Fruit fly (Drosophila melanogaster) whole organism, embryonic: ENCODE data around the gene CG32066.

ENCODE experiments used
- Bteb2 ChIP-seq: fragments of 200-800 bp; sonication (Bioruptor generic); optimal IDR thresholded peaks from 2 replicates; lab custom pipeline; 2016; ENCODE audit warnings: missing biosample characterization, missing genetic modification characterization
- CG1233 ChIP-seq: fragments of 200-800 bp; sonication (Bioruptor generic); optimal IDR thresholded peaks from 4 replicates; lab custom pipeline; 2018; ENCODE audit warnings: missing biosample characterization, mild to moderate bottlenecking, missing genetic modification characterization
- CG13123 ChIP-seq: fragments of 200-800 bp; sonication (Bioruptor generic); optimal IDR thresholded peaks from 2 replicates; lab custom pipeline; 2016; ENCODE audit warnings: missing biosample characterization, missing genetic modification characterization
- CG14860 ChIP-seq: fragments of 200-800 bp; sonication (Bioruptor generic); IDR thresholded peaks from 3 replicates; pipeline ENCODE4 v1.3.6; 2022; ENCODE audit warnings: missing biosample characterization, missing genetic modification characterization; ENCODE audit not compliant: partially characterized antibody
- CG17802 ChIP-seq: fragments of 200-800 bp; sonication (Bioruptor generic); optimal IDR thresholded peaks from 2 replicates; lab custom pipeline; 2018; ENCODE audit warnings: missing biosample characterization, mild to moderate bottlenecking, missing genetic modification characterization, moderate library complexity
- CG18262 ChIP-seq: fragments of 200-800 bp; optimal IDR thresholded peaks from 3 replicates; lab custom pipeline; 2019; ENCODE audit warnings: missing biosample characterization, mild to moderate bottlenecking, missing genetic modification characterization, moderate library complexity
- CG2875 ChIP-seq: fragments of 200-800 bp; sonication (Bioruptor generic); optimal IDR thresholded peaks from 2 replicates; lab custom pipeline; 2017; ENCODE audit warnings: missing biosample characterization, mild to moderate bottlenecking, missing genetic modification characterization, missing genetic modification reagents
- CG31224 ChIP-seq: fragments of 200-800 bp; sonication (Bioruptor generic); IDR thresholded peaks from 2 replicates; pipeline ENCODE4 v1.3.6; 2022; ENCODE audit warnings: missing biosample characterization, missing genetic modification characterization
- CG31365 ChIP-seq: fragments of 200-800 bp; sonication (Bioruptor generic); optimal IDR thresholded peaks from 2 replicates; lab custom pipeline; 2018; ENCODE audit warnings: missing biosample characterization, mild to moderate bottlenecking, missing genetic modification characterization
- CG3995 ChIP-seq: fragments of 200-800 bp; sonication (Bioruptor generic); optimal IDR thresholded peaks from 3 replicates; lab custom pipeline; 2016; ENCODE audit warnings: missing biosample characterization, missing genetic modification characterization
- CG4854 ChIP-seq: fragments of 200-800 bp; sonication (Bioruptor generic); optimal IDR thresholded peaks from 2 replicates; lab custom pipeline; 2016; ENCODE audit warnings: missing biosample characterization, missing genetic modification characterization, inconsistent platforms
- CG6689 ChIP-seq: fragments of 200-800 bp; sonication (Bioruptor generic); IDR thresholded peaks from 2 replicates; pipeline ENCODE4 v1.3.6; 2022; ENCODE audit warnings: missing biosample characterization, missing genetic modification characterization
- CG7357 ChIP-seq: fragments of 200-800 bp; sonication (Bioruptor generic); IDR thresholded peaks from 3 replicates; pipeline ENCODE4 v1.3.6; 2022; ENCODE audit warnings: missing biosample characterization, missing genetic modification characterization
- CG7839 ChIP-seq: fragments of 200-800 bp; sonication (Bioruptor generic); optimal IDR thresholded peaks from 3 replicates; lab custom pipeline; 2018; ENCODE audit warnings: missing biosample characterization, mild to moderate bottlenecking, missing genetic modification characterization, moderate library complexity
- CG8281 ChIP-seq: fragments of 200-800 bp; sonication (Bioruptor generic); optimal IDR thresholded peaks from 2 replicates; lab custom pipeline; 2018; ENCODE audit warnings: missing biosample characterization, mild to moderate bottlenecking, missing genetic modification characterization, moderate library complexity
- CG8290 ChIP-seq, 3 experiments: fragments of 200-800 bp; sonication (Bioruptor generic); optimal IDR thresholded peaks; 2 replicates each; lab custom pipeline; 2016 to 2019; ENCODE audit warnings: missing biosample characterization in 3 of 3, missing genetic modification characterization in 3 of 3, mild to moderate bottlenecking in 2 of 3, moderate library complexity in 1 of 3
- CG8478 ChIP-seq: fragments of >200 bp; optimal IDR thresholded peaks from 2 replicates; lab custom pipeline; 2018
- CG9817 ChIP-seq: fragments of 200-800 bp; sonication (Bioruptor generic); optimal IDR thresholded peaks from 2 replicates; lab custom pipeline; 2018; ENCODE audit warnings: missing biosample characterization, mild to moderate bottlenecking, missing genetic modification characterization, moderate library complexity
- CoRest ChIP-seq: fragments of 200-800 bp; sonication (Bioruptor generic); optimal IDR thresholded peaks from 3 replicates; lab custom pipeline; 2018; ENCODE audit warnings: missing biosample characterization, mild to moderate bottlenecking, missing genetic modification characterization, moderate library complexity
- Dfd ChIP-seq, 2 experiments: fragments of >200 bp; optimal IDR thresholded peaks; 2 replicates each; lab custom pipeline; 2017; ENCODE audit warnings: missing biosample characterization in 2 of 2, missing genetic modification characterization in 2 of 2
- Doc2 ChIP-seq: fragments of 200-800 bp; sonication (Bioruptor generic); IDR thresholded peaks from 2 replicates; pipeline ENCODE4 v1.3.6; 2022; ENCODE audit warnings: missing biosample characterization, missing genetic modification characterization
- Eip74EF ChIP-seq, 2 experiments: fragments of 200-800 bp in 1 of 2; fragments of >200 bp in 1 of 2; sonication (Bioruptor generic) in 1 of 2; optimal IDR thresholded peaks; 2 replicates each; lab custom pipeline; 2017 to 2019; ENCODE audit warnings: missing biosample characterization in 2 of 2, missing genetic modification characterization in 2 of 2, mild to moderate bottlenecking in 1 of 2, moderate library complexity in 1 of 2
- Elba2 ChIP-seq: fragments of 200-800 bp; sonication (Bioruptor generic); optimal IDR thresholded peaks from 3 replicates; lab custom pipeline; 2016; ENCODE audit warnings: missing biosample characterization, missing genetic modification characterization
- Fer1 ChIP-seq: fragments of 200-800 bp; sonication (Bioruptor generic); optimal IDR thresholded peaks from 2 replicates; lab custom pipeline; 2017; ENCODE audit warnings: missing biosample characterization, mild to moderate bottlenecking, missing genetic modification characterization
- HLH3B ChIP-seq: fragments of 200-800 bp; sonication (Bioruptor generic); IDR thresholded peaks from 2 replicates; pipeline ENCODE4 v1.3.6; 2022; ENCODE audit warnings: missing biosample characterization, missing genetic modification characterization
- Kr ChIP-seq: fragments of 200-800 bp; sonication (Bioruptor generic); optimal IDR thresholded peaks from 2 replicates; lab custom pipeline; 2017; ENCODE audit warnings: missing biosample characterization, mild to moderate bottlenecking, missing genetic modification characterization
- Lhr ChIP-seq: fragments of 200-800 bp; sonication (Bioruptor generic); optimal IDR thresholded peaks from 3 replicates; lab custom pipeline; 2017; ENCODE audit warnings: mild to moderate bottlenecking, missing biosample characterization, missing genetic modification reagents, missing genetic modification characterization
- MTF-1 ChIP-seq: fragments of 200-800 bp; sonication (Bioruptor generic); optimal IDR thresholded peaks from 2 replicates; lab custom pipeline; 2018; ENCODE audit warnings: missing biosample characterization, mild to moderate bottlenecking, missing genetic modification characterization, borderline replicate concordance
- Mad ChIP-seq: fragments of 200-800 bp; sonication (Bioruptor generic); optimal IDR thresholded peaks from 2 replicates; lab custom pipeline; 2016; ENCODE audit warnings: missing biosample characterization, missing genetic modification characterization
- Med ChIP-seq: fragments of 200-800 bp; sonication (Bioruptor generic); peaks from one replicate; lab custom pipeline; 2016; ENCODE audit warnings: missing biosample characterization, missing genetic modification characterization, mild to moderate bottlenecking, inconsistent platforms, moderate library complexity
- Six4 ChIP-seq: fragments of 200-800 bp; sonication (Bioruptor generic); optimal IDR thresholded peaks from 2 replicates; lab custom pipeline; 2016; ENCODE audit warnings: missing biosample characterization, missing genetic modification characterization
- bab2 ChIP-seq: fragments of 200-800 bp; sonication (Bioruptor generic); optimal IDR thresholded peaks from 2 replicates; lab custom pipeline; 2016; ENCODE audit warnings: missing biosample characterization, missing genetic modification characterization
- bigmax ChIP-seq: fragments of 200-800 bp; sonication (Bioruptor generic); optimal IDR thresholded peaks from 2 replicates; lab custom pipeline; 2018; ENCODE audit warnings: missing biosample characterization, mild to moderate bottlenecking, missing genetic modification characterization
- bsh ChIP-seq, 2 experiments: fragments of 200-800 bp; sonication (Bioruptor generic); optimal IDR thresholded peaks; 2 replicates each; lab custom pipeline; 2017 to 2018; ENCODE audit warnings: mild to moderate bottlenecking in 2 of 2, missing biosample characterization in 2 of 2, missing genetic modification characterization in 2 of 2, moderate library complexity in 1 of 2
- ci ChIP-seq: fragments of 200-800 bp; sonication (Bioruptor generic); IDR thresholded peaks from 3 replicates; pipeline ENCODE4 v1.3.6; 2022; ENCODE audit warnings: missing biosample characterization, missing genetic modification characterization
- dati ChIP-seq: fragments of 200-800 bp; sonication (Bioruptor generic); IDR thresholded peaks from 2 replicates; pipeline ENCODE4 v1.3.6; 2022; ENCODE audit warnings: missing biosample characterization, missing genetic modification characterization
- dmrt99B ChIP-seq: fragments of 200-800 bp; sonication (Bioruptor generic); optimal IDR thresholded peaks from 2 replicates; lab custom pipeline; 2018; ENCODE audit warnings: missing biosample characterization, mild to moderate bottlenecking, missing genetic modification characterization, moderate library complexity
- gsb ChIP-seq: fragments of 200-800 bp; sonication (Bioruptor generic); IDR thresholded peaks from 2 replicates; pipeline ENCODE4 v1.3.6; 2022; ENCODE audit warnings: missing biosample characterization, missing genetic modification characterization
- hkb ChIP-seq, 2 experiments: fragments of 200-800 bp in 1 of 2; fragments of >200 bp in 1 of 2; sonication (Bioruptor generic) in 1 of 2; IDR thresholded peaks in 1 of 2; optimal IDR thresholded peaks in 1 of 2; 2 replicates each; pipeline versions ENCODE4 v1.3.6 to Lab custom; 2017 to 2022; ENCODE audit warnings: missing biosample characterization in 1 of 2, missing genetic modification characterization in 1 of 2
- hth ChIP-seq: fragments of >200 bp; optimal IDR thresholded peaks from 2 replicates; lab custom pipeline; 2017; ENCODE audit warnings: inconsistent platforms
- kah ChIP-seq: fragments of 200-800 bp; sonication (Bioruptor generic); optimal IDR thresholded peaks from 2 replicates; lab custom pipeline; 2018; ENCODE audit warnings: missing biosample characterization, mild to moderate bottlenecking, missing genetic modification characterization
- onecut ChIP-seq: fragments of 200-800 bp; sonication (Bioruptor generic); IDR thresholded peaks from 2 replicates; pipeline ENCODE4 v1.3.6; 2022; ENCODE audit warnings: missing biosample characterization, missing genetic modification characterization
- pho ChIP-seq: fragments of 200-800 bp; sonication (Bioruptor generic); optimal IDR thresholded peaks from 2 replicates; lab custom pipeline; 2016; ENCODE audit warnings: missing biosample characterization, missing genetic modification characterization
- pum ChIP-seq: fragments of 200-800 bp; sonication (Bioruptor generic); optimal IDR thresholded peaks from 2 replicates; lab custom pipeline; 2016; ENCODE audit warnings: missing biosample characterization, missing genetic modification characterization
- pzg ChIP-seq: fragments of 200-800 bp; sonication (Bioruptor generic); optimal IDR thresholded peaks from 3 replicates; lab custom pipeline; 2018; ENCODE audit warnings: missing biosample characterization, mild to moderate bottlenecking, missing genetic modification characterization, moderate library complexity
- sisA ChIP-seq: fragments of 200-800 bp; sonication (Bioruptor generic); IDR thresholded peaks from 2 replicates; pipeline ENCODE4 v1.3.6; 2022; ENCODE audit warnings: missing biosample characterization, missing genetic modification characterization
- so ChIP-seq: fragments of 200-800 bp; sonication (Bioruptor generic); IDR thresholded peaks from 3 replicates; pipeline ENCODE4 v1.3.6; 2022; ENCODE audit warnings: missing biosample characterization, missing genetic modification characterization
- toy ChIP-seq: fragments of 200-800 bp; sonication (Bioruptor generic); IDR thresholded peaks from 2 replicates; pipeline ENCODE4 v1.3.6; 2022; ENCODE audit warnings: missing biosample characterization, missing genetic modification characterization
- vnd ChIP-seq: fragments of 200-800 bp; sonication (Bioruptor generic); IDR thresholded peaks from 3 replicates; pipeline ENCODE4 v1.3.6; 2022; ENCODE audit warnings: missing biosample characterization, missing genetic modification characterization; ENCODE audit not compliant: partially characterized antibody

CG32066 gene

DNA sequence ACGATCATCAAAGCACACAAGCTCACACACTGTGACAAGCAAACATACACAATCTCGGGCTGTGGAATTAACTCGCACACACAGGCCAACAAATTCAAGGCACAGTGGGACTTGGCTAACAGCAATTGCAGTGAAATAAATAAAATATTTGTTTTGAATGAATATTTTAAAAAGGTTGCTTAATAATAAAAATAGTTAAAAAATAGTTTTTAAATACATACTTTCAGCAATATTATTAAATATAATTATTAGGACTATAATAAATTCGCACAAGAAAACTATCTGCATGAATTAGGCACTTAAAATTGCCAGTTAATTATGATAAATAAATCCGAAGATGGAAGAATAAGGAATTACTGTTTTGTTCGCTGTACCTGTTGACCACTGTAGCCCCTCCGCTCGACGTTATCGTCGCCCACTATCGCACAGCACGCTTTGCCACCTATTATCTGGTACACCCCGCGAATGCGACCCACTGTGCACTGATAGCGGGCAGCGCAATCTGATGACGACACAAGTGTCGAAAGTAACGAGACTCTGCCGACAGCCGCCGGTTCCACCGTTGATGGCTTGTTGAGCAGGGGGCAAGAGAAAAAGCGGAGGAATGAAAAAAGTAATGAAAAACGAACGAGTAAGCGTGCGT lies 22.0 kb upstream of the CG32066 start:
- TF ChIP-seq gsb (GFP tag; lab: Robert Waterston, UW) (peak; percentile 95), MTF-1 (peak; percentile 84), pzg (peak; percentile 15), Kr (GFP tag; lab: Kevin White, UChicago) (peak; percentile 67), Bteb2 (GFP tag; lab: Kevin White, UChicago) (peak; percentile 83), Six4 (GFP tag; lab: Kevin White, UChicago) (peak; percentile 97), kah (GFP tag; lab: Kevin White, UChicago) (peak; percentile 95), bab2 (GFP tag; lab: Kevin White, UChicago) (peak; percentile 62), dmrt99B (tag; lab: Kevin White, UChicago) (peak; percentile 99), CG7357 (GFP tag; lab: Robert Waterston, UW) (peak; percentile 93), CG31224 (GFP tag; lab: Robert Waterston, UW) (peak; percentile 92), Dfd (GFP tag; optimal IDR thresholded peaks at IDR 0.05; lab: Kevin White, UChicago) (peak in 1 of 2 experiments; percentile 91), CG6689 (peak; percentile 98), CG2875 (GFP tag; lab: Kevin White, UChicago) (peak; percentile 97), pho (peak; percentile 87), Fer1 (peak; percentile 99), Lhr (GFP tag; lab: Kevin White, UChicago) (peak; percentile 93), CG14860 (GFP tag; lab: Robert Waterston, UW) (no peak), CG8478 (lab: Kevin White, UChicago) (no peak), dati (GFP tag; lab: Robert Waterston, UW) (peak; percentile 86), toy (GFP tag; lab: Robert Waterston, UW) (peak; percentile 92), bsh (GFP tag; optimal IDR thresholded peaks at IDR 0.05; lab: Kevin White, UChicago) (peak; percentile 96 to 97), Eip74EF (GFP tag; optimal IDR thresholded peaks at IDR 0.05; lab: Kevin White, UChicago) (peak in 1 of 2 experiments; percentile 99), CG7839 (tag; lab: Kevin White, UChicago) (peak; percentile 99), CG8290 (GFP tag; optimal IDR thresholded peaks at IDR 0.05; lab: Kevin White, UChicago) (peak; percentile 96), CG8290 (tag; optimal IDR thresholded peaks at IDR 0.05; lab: Kevin White, UChicago) (peak; percentile 80 to 92), vnd (GFP tag; lab: Robert Waterston, UW) (peak; percentile 39; the same call in 1 of the 3 replicates), HLH3B (GFP tag; lab: Robert Waterston, UW) (peak; percentile 98), bigmax (GFP tag; lab: Kevin White, UChicago) (no peak), CoRest (peak; percentile 99), onecut (GFP tag; lab: Robert Waterston, UW) (peak; percentile 92), Doc2 (no peak; the same call in none of the 2 replicates), CG17802 (peak; percentile 76), CG13123 (GFP tag; lab: Kevin White, UChicago) (peak; percentile 88), CG31365 (tag; lab: Kevin White, UChicago) (peak; percentile 46), CG4854 (GFP tag; lab: Kevin White, UChicago) (peak; percentile 85), Mad (GFP tag; lab: Kevin White, UChicago) (peak; percentile 94), CG9817 (tag; lab: Kevin White, UChicago) (peak; percentile 93), CG8281 (tag; lab: Kevin White, UChicago) (peak; percentile 91), CG3995 (GFP tag; lab: Kevin White, UChicago) (peak; percentile 78), ci (GFP tag; lab: Robert Waterston, UW) (peak; percentile 90; the same call in 2 of the 3 replicates), sisA (GFP tag; lab: Robert Waterston, UW) (peak; percentile 98), CG18262 (peak; percentile 99), hkb (optimal IDR thresholded peaks at IDR 0.05; lab: Kevin White, UChicago) (no peak), hkb (GFP tag; IDR thresholded peaks at IDR 0.05; lab: Robert Waterston, UW) (peak; percentile 98), hth (lab: Kevin White, UChicago) (no peak), so (GFP tag; lab: Robert Waterston, UW) (peak; percentile 98), pum (peak; percentile 79), CG1233 (GFP tag; lab: Kevin White, UChicago) (peak; percentile 98), Med (GFP tag; lab: Kevin White, UChicago) (peak; percentile 90), Elba2 (GFP tag; lab: Kevin White, UChicago) (peak; percentile 37)
